Fruit fly (Drosophila melanogaster) whole organism, embryonic: Measurements from ENCODE around the gene CG7333.
A peak's percentile ranks its signal among the peaks of the same experiment; 100 is the strongest.

ENCODE experiments used
- Antp ChIP-seq: fragments of 200-800 bp; sonication (Bioruptor generic); optimal IDR thresholded peaks from 3 replicates; lab custom pipeline; 2016; ENCODE audit warnings: missing biosample characterization, missing genetic modification characterization
- B-H2 ChIP-seq: fragments of 200-800 bp; sonication (Bioruptor generic); optimal IDR thresholded peaks from 2 replicates; lab custom pipeline; 2018; ENCODE audit warnings: missing biosample characterization, mild to moderate bottlenecking, missing genetic modification characterization
- CG10147 ChIP-seq: fragments of 200-800 bp; sonication (Bioruptor generic); optimal IDR thresholded peaks from 2 replicates; lab custom pipeline; 2019; ENCODE audit warnings: missing biosample characterization, mild to moderate bottlenecking, missing genetic modification characterization, moderate library complexity
- CG10209 ChIP-seq: fragments of 200-800 bp; sonication (Bioruptor generic); optimal IDR thresholded peaks from 3 replicates; lab custom pipeline; 2017; ENCODE audit warnings: missing biosample characterization, mild to moderate bottlenecking, missing genetic modification characterization, missing genetic modification reagents
- CG12071 ChIP-seq: fragments of 200-800 bp; sonication (Bioruptor generic); optimal IDR thresholded peaks from 3 replicates; lab custom pipeline; 2018; ENCODE audit warnings: missing biosample characterization, mild to moderate bottlenecking, missing genetic modification characterization
- CG12299 ChIP-seq: fragments of 200-800 bp; sonication (Bioruptor generic); optimal IDR thresholded peaks from 2 replicates; lab custom pipeline; 2018; ENCODE audit warnings: missing biosample characterization, mild to moderate bottlenecking, missing genetic modification characterization
- CG12391 ChIP-seq: fragments of 200-800 bp; sonication (Bioruptor generic); optimal IDR thresholded peaks from 3 replicates; lab custom pipeline; 2018; ENCODE audit warnings: missing biosample characterization, mild to moderate bottlenecking, missing genetic modification characterization, moderate library complexity
- CG14860 ChIP-seq: fragments of 200-800 bp; sonication (Bioruptor generic); IDR thresholded peaks from 3 replicates; pipeline ENCODE4 v1.3.6; 2022; ENCODE audit warnings: missing biosample characterization, missing genetic modification characterization; ENCODE audit not compliant: partially characterized antibody
- CG1602 ChIP-seq: fragments of 200-800 bp; sonication (Bioruptor generic); optimal IDR thresholded peaks from 3 replicates; lab custom pipeline; 2016; ENCODE audit warnings: missing biosample characterization, missing genetic modification characterization
- CG18619 ChIP-seq: fragments of 200-800 bp; sonication (Bioruptor generic); optimal IDR thresholded peaks from 3 replicates; lab custom pipeline; 2017; ENCODE audit warnings: missing biosample characterization, mild to moderate bottlenecking, missing genetic modification characterization
- CG2120 ChIP-seq: fragments of 200-800 bp; sonication (Bioruptor generic); optimal IDR thresholded peaks from 3 replicates; lab custom pipeline; 2016; ENCODE audit warnings: missing biosample characterization, missing genetic modification characterization
- CG32532 ChIP-seq: fragments of 200-800 bp; sonication (Bioruptor generic); IDR thresholded peaks from 2 replicates; pipeline ENCODE4 v1.3.6; 2022; ENCODE audit warnings: missing biosample characterization, missing genetic modification characterization
- CG4360 ChIP-seq: fragments of 200-800 bp; sonication (Bioruptor generic); IDR thresholded peaks from 2 replicates; pipeline ENCODE4 v1.3.6; 2022; ENCODE audit warnings: missing biosample characterization, missing genetic modification characterization
- CG7357 ChIP-seq: fragments of 200-800 bp; sonication (Bioruptor generic); IDR thresholded peaks from 3 replicates; pipeline ENCODE4 v1.3.6; 2022; ENCODE audit warnings: missing biosample characterization, missing genetic modification characterization
- CG8089 ChIP-seq: fragments of 200-800 bp; sonication (Bioruptor generic); optimal IDR thresholded peaks from 3 replicates; lab custom pipeline; 2016; ENCODE audit warnings: missing biosample characterization, missing genetic modification characterization
- CG9215 ChIP-seq: fragments of 200-800 bp; sonication (Bioruptor generic); IDR thresholded peaks from 2 replicates; pipeline ENCODE4 v1.3.6; 2022; ENCODE audit warnings: missing biosample characterization, missing genetic modification characterization
- CG9609 ChIP-seq: fragments of 200-800 bp; sonication (Bioruptor generic); optimal IDR thresholded peaks from 3 replicates; lab custom pipeline; 2016; ENCODE audit warnings: missing biosample characterization, missing genetic modification characterization
- CHES-1-like ChIP-seq: fragments of 200-800 bp; sonication (Bioruptor generic); optimal IDR thresholded peaks from 2 replicates; lab custom pipeline; 2016; ENCODE audit warnings: missing biosample characterization, missing genetic modification characterization
- CTCF ChIP-seq: fragments of 200-800 bp; sonication (Bioruptor generic); optimal IDR thresholded peaks from 2 replicates; lab custom pipeline; 2017; ENCODE audit warnings: missing biosample characterization, mild to moderate bottlenecking, missing genetic modification characterization, moderate library complexity
- Camta ChIP-seq: fragments of 200-800 bp; sonication (Bioruptor generic); optimal IDR thresholded peaks from 2 replicates; lab custom pipeline; 2016; ENCODE audit warnings: missing biosample characterization, missing genetic modification characterization
- Dll ChIP-seq: fragments of 200-800 bp; sonication (Bioruptor generic); IDR thresholded peaks from 4 replicates; pipeline ENCODE4 v1.3.6; 2022; ENCODE audit warnings: missing biosample characterization, missing genetic modification characterization; ENCODE audit not compliant: partially characterized antibody
- Drgx ChIP-seq: fragments of 200-800 bp; sonication (Bioruptor generic); IDR thresholded peaks from 2 replicates; pipeline ENCODE4 v1.3.6; 2022; ENCODE audit warnings: missing biosample characterization, missing genetic modification characterization
- Ets65A ChIP-seq: fragments of 200-800 bp; sonication (Bioruptor generic); peaks from one replicate; lab custom pipeline; 2016; ENCODE audit warnings: missing biosample characterization, missing genetic modification characterization
- Fer1 ChIP-seq: fragments of 200-800 bp; sonication (Bioruptor generic); optimal IDR thresholded peaks from 2 replicates; lab custom pipeline; 2017; ENCODE audit warnings: missing biosample characterization, mild to moderate bottlenecking, missing genetic modification characterization
- HmgZ ChIP-seq: fragments of 200-800 bp; sonication (Bioruptor generic); optimal IDR thresholded peaks from 2 replicates; lab custom pipeline; 2018; ENCODE audit warnings: missing biosample characterization, mild to moderate bottlenecking, missing genetic modification characterization
- Lim3 ChIP-seq: fragments of 200-800 bp; sonication (Bioruptor generic); IDR thresholded peaks from 2 replicates; pipeline ENCODE4 v1.3.6; 2022; ENCODE audit warnings: missing biosample characterization, missing genetic modification characterization
- MTF-1 ChIP-seq: fragments of 200-800 bp; sonication (Bioruptor generic); optimal IDR thresholded peaks from 2 replicates; lab custom pipeline; 2018; ENCODE audit warnings: missing biosample characterization, mild to moderate bottlenecking, missing genetic modification characterization, borderline replicate concordance
- Nf-YB ChIP-seq: fragments of 200-800 bp; sonication (Bioruptor generic); optimal IDR thresholded peaks from 3 replicates; lab custom pipeline; 2019; ENCODE audit warnings: missing biosample characterization, mild to moderate bottlenecking, missing genetic modification characterization, moderate library complexity
- Scr ChIP-seq: fragments of 200-800 bp; sonication (Bioruptor generic); IDR thresholded peaks from 2 replicates; pipeline ENCODE4 v1.3.6; 2022; ENCODE audit warnings: missing biosample characterization, missing genetic modification characterization; ENCODE audit not compliant: partially characterized antibody
- Sry-δ ChIP-seq: fragments of 200-800 bp; sonication (Bioruptor generic); optimal IDR thresholded peaks from 2 replicates; lab custom pipeline; 2016; ENCODE audit warnings: missing biosample characterization, missing genetic modification characterization
- Usf ChIP-seq: fragments of 200-800 bp; sonication (Bioruptor generic); optimal IDR thresholded peaks from 2 replicates; lab custom pipeline; 2017; ENCODE audit warnings: missing genotype, missing biosample characterization, missing genetic modification characterization
- ac ChIP-seq: fragments of 200-800 bp; sonication (Bioruptor generic); optimal IDR thresholded peaks from 3 replicates; lab custom pipeline; 2017; ENCODE audit warnings: missing biosample characterization, mild to moderate bottlenecking, missing genetic modification characterization
- chinmo ChIP-seq: fragments of 200-800 bp; sonication (Bioruptor generic); IDR thresholded peaks from 4 replicates; pipeline ENCODE4 v1.3.6; 2022; ENCODE audit warnings: missing biosample characterization, missing genetic modification characterization; ENCODE audit not compliant: partially characterized antibody
- dimm ChIP-seq: fragments of 200-800 bp; sonication (Bioruptor generic); IDR thresholded peaks from 2 replicates; pipeline ENCODE4 v1.3.6; 2022; ENCODE audit warnings: missing biosample characterization, missing genetic modification characterization
- emc ChIP-seq: fragments of 200-800 bp; sonication (Bioruptor generic); optimal IDR thresholded peaks from 2 replicates; lab custom pipeline; 2016; ENCODE audit warnings: missing biosample characterization, missing genetic modification characterization
- ewg ChIP-seq: fragments of 200-800 bp; sonication (Bioruptor generic); optimal IDR thresholded peaks from 3 replicates; lab custom pipeline; 2017; ENCODE audit warnings: mild to moderate bottlenecking, missing biosample characterization, missing genetic modification reagents, missing genetic modification characterization
- ham ChIP-seq: fragments of 200-800 bp; sonication (Bioruptor generic); IDR thresholded peaks from 2 replicates; pipeline ENCODE4 v1.3.6; 2022; ENCODE audit warnings: missing biosample characterization, missing genetic modification characterization
- maf-S ChIP-seq: fragments of 200-800 bp; sonication (Bioruptor generic); optimal IDR thresholded peaks from 2 replicates; lab custom pipeline; 2016; ENCODE audit warnings: missing biosample characterization, missing genetic modification characterization
- mam ChIP-seq: fragments of 200-800 bp; sonication (Bioruptor generic); optimal IDR thresholded peaks from 3 replicates; lab custom pipeline; 2016; ENCODE audit warnings: missing biosample characterization, missing genetic modification characterization
- mirr ChIP-seq: fragments of 200-800 bp; sonication (Bioruptor generic); optimal IDR thresholded peaks from 3 replicates; lab custom pipeline; 2018; ENCODE audit warnings: missing biosample characterization, mild to moderate bottlenecking, missing genetic modification characterization
- mld ChIP-seq: fragments of 200-800 bp; sonication (Bioruptor generic); IDR thresholded peaks from 3 replicates; pipeline ENCODE4 v1.3.6; 2022; ENCODE audit warnings: missing biosample characterization, missing genetic modification characterization; ENCODE audit not compliant: partially characterized antibody
- nerfin-1 ChIP-seq: fragments of 200-800 bp; sonication (Bioruptor generic); optimal IDR thresholded peaks from 3 replicates; lab custom pipeline; 2019; ENCODE audit warnings: missing biosample characterization, mild to moderate bottlenecking, missing genetic modification characterization, moderate library complexity
- odd ChIP-seq: fragments of 200-800 bp; sonication (Bioruptor generic); optimal IDR thresholded peaks from 2 replicates; lab custom pipeline; 2017; ENCODE audit warnings: missing biosample characterization, mild to moderate bottlenecking, missing genetic modification characterization
- org-1 ChIP-seq: fragments of 200-800 bp; sonication (Bioruptor generic); optimal IDR thresholded peaks from 2 replicates; lab custom pipeline; 2017; ENCODE audit warnings: missing biosample characterization, missing genetic modification characterization
- pita ChIP-seq: fragments of 200-800 bp; sonication (Bioruptor generic); optimal IDR thresholded peaks from 2 replicates; lab custom pipeline; 2017; ENCODE audit warnings: missing biosample characterization, mild to moderate bottlenecking, missing genetic modification characterization
- psq ChIP-seq: fragments of 200-800 bp; sonication (Bioruptor generic); optimal IDR thresholded peaks from 2 replicates; lab custom pipeline; 2017; ENCODE audit warnings: missing biosample characterization, missing genetic modification characterization
- row ChIP-seq: fragments of 200-800 bp; sonication (Bioruptor generic); IDR thresholded peaks from 3 replicates; pipeline ENCODE4 v1.3.6; 2022; ENCODE audit warnings: missing biosample characterization, missing genetic modification characterization
- sc ChIP-seq, 3 experiments: fragments of >200 bp in 2 of 3; fragments of 200-800 bp in 1 of 3; sonication (Bioruptor generic) in 1 of 3; optimal IDR thresholded peaks; 2 replicates in 2 of 3; 3 replicates in 1 of 3; lab custom pipeline; 2017; ENCODE audit warnings: mild to moderate bottlenecking in 1 of 3, missing biosample characterization in 1 of 3, missing genetic modification characterization in 1 of 3, missing genetic modification reagents in 1 of 3
- sd ChIP-seq: fragments of 200-800 bp; sonication (Bioruptor generic); optimal IDR thresholded peaks from 3 replicates; lab custom pipeline; 2018; ENCODE audit warnings: missing biosample characterization, mild to moderate bottlenecking, missing genetic modification characterization, moderate library complexity
- so ChIP-seq: fragments of 200-800 bp; sonication (Bioruptor generic); IDR thresholded peaks from 3 replicates; pipeline ENCODE4 v1.3.6; 2022; ENCODE audit warnings: missing biosample characterization, missing genetic modification characterization
- sob ChIP-seq: fragments of 200-800 bp; sonication (Bioruptor generic); IDR thresholded peaks from 2 replicates; pipeline ENCODE4 v1.3.6; 2022; ENCODE audit warnings: missing biosample characterization, missing genetic modification characterization
- twi ChIP-seq: fragments of 200-800 bp; optimal IDR thresholded peaks from 2 replicates; lab custom pipeline; 2019; ENCODE audit warnings: missing biosample characterization, mild to moderate bottlenecking, missing genetic modification characterization, moderate library complexity

CG7333 gene

DNA sequence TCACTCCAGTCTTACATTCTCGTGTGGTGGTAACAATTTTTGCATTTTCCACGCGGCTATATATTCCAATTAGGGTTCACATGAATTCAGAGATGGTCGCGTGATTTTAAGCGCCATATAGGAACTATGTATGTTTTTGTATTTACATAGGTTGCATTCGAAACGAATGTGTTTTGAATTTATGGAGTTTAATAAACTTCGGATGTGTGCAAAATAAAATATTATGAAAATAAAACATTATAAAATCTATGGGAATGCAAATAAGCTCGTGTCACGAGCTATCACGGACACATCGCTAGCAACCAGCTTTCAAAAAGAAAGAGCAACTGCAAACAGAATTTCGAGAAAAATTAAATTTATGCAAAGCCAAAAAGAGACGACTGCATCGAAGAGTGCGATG lies 17.1 kb upstream of the CG7333 start (continued):
- no peak for TF ChIP-seq CG12299 (tag; lab: Kevin White, UChicago)
- TF ChIP-seq HmgZ (tag; lab: Kevin White, UChicago) = no peak
- TF ChIP-seq nerfin-1 (tag; lab: Kevin White, UChicago) = no peak
- no peak for TF ChIP-seq CG9215 (GFP tag; lab: Robert Waterston, UW)
- TF ChIP-seq Ets65A = peak; percentile 56
- no peak for TF ChIP-seq dimm
- TF ChIP-seq CG8089 (GFP tag; lab: Kevin White, UChicago) = no peak
- no peak for TF ChIP-seq chinmo (GFP tag; lab: Robert Waterston, UW)
- TF ChIP-seq mld (GFP tag; lab: Robert Waterston, UW) = no peak
- TF ChIP-seq Antp (GFP tag; lab: Kevin White, UChicago) = no peak
- no peak for TF ChIP-seq CG10209 (GFP tag; lab: Kevin White, UChicago)
- TF ChIP-seq mirr (GFP tag; lab: Kevin White, UChicago) = no peak
- no peak for TF ChIP-seq CG4360 (GFP tag; lab: Robert Waterston, UW)
- TF ChIP-seq Scr (GFP tag; lab: Robert Waterston, UW) = peak; percentile 56; the same call in 1 of the 2 replicates
- no peak for TF ChIP-seq CG32532 (GFP tag; lab: Robert Waterston, UW)
- TF ChIP-seq ham (GFP tag; lab: Robert Waterston, UW) = no peak
- TF ChIP-seq CG1602 = no peak
- TF ChIP-seq sd = no peak
- TF ChIP-seq so (GFP tag; lab: Robert Waterston, UW) = no peak
- TF ChIP-seq maf-S = no peak
- no peak for TF ChIP-seq CG9609 (GFP tag; lab: Kevin White, UChicago)
- no peak for TF ChIP-seq CG10147 (GFP tag; lab: Kevin White, UChicago)
- no peak for TF ChIP-seq Camta (GFP tag; lab: Kevin White, UChicago)
- no peak for TF ChIP-seq MTF-1 (GFP tag; lab: Kevin White, UChicago)
- no peak for TF ChIP-seq CG12071
- TF ChIP-seq Drgx = 0 out of 2 replicates have a peak, but pooled peaks have one; percentile 10
- TF ChIP-seq Dll (GFP tag; lab: Robert Waterston, UW) = peak; percentile 81
- no peak for TF ChIP-seq CG2120 (GFP tag; lab: Kevin White, UChicago)
- no peak for TF ChIP-seq Lim3 (GFP tag; lab: Robert Waterston, UW)
- peak; percentile 1 for TF ChIP-seq Sry-δ
- TF ChIP-seq Nf-YB = no peak
- no peak for TF ChIP-seq CTCF (GFP tag; lab: Kevin White, UChicago)
- TF ChIP-seq B-H2 (GFP tag; lab: Kevin White, UChicago) = no peak
- TF ChIP-seq Fer1 = no peak
- TF ChIP-seq row (GFP tag; lab: Robert Waterston, UW) = peak; percentile 48
- TF ChIP-seq CHES-1-like = no peak
- TF ChIP-seq mam = no peak
- no peak for TF ChIP-seq CG18619 (GFP tag; lab: Kevin White, UChicago)
- no peak for TF ChIP-seq psq (GFP tag; lab: Kevin White, UChicago)
- no peak for TF ChIP-seq twi (tag; lab: Kevin White, UChicago)
- TF ChIP-seq org-1 (GFP tag; lab: Kevin White, UChicago) = no peak
- TF ChIP-seq ac (GFP tag; lab: Kevin White, UChicago) = no peak
- TF ChIP-seq sc (optimal IDR thresholded peaks at IDR 0.05; lab: Kevin White, UChicago) = no peak
- TF ChIP-seq sc (GFP tag; optimal IDR thresholded peaks at IDR 0.05; lab: Kevin White, UChicago) = no peak
- no peak for TF ChIP-seq emc (GFP tag; lab: Kevin White, UChicago)
- no peak for TF ChIP-seq sob (GFP tag; lab: Robert Waterston, UW)
- no peak for TF ChIP-seq odd
- TF ChIP-seq Usf = no peak
- TF ChIP-seq ewg = no peak
- TF ChIP-seq pita (GFP tag; lab: Kevin White, UChicago) = no peak
- TF ChIP-seq CG12391 (tag; lab: Kevin White, UChicago) = no peak
- TF ChIP-seq CG7357 (GFP tag; lab: Robert Waterston, UW) = no peak
- peak; percentile 37; the same call in 1 of the 3 replicates for TF ChIP-seq CG14860 (GFP tag; lab: Robert Waterston, UW)
